Worm (Caenorhabditis elegans) whole organism, L2 larva: ENCODE measurements around the gene apc-11.

ENCODE experiments used
- C34F6.9 ChIP-seq: fragments of 150-350 bp; optimal IDR thresholded peaks from 2 replicates; lab custom pipeline; 2014; ENCODE audit warnings: missing biosample characterization, missing genetic modification characterization
- F13H6.1 ChIP-seq: sonication (generic microtip); optimal IDR thresholded peaks from 2 replicates; lab custom pipeline; 2016; ENCODE audit warnings: missing genetic modification characterization, missing compliant biosample characterization
- R02D3.7 ChIP-seq: fragments of 150-350 bp; optimal IDR thresholded peaks from 2 replicates; lab custom pipeline; 2014; ENCODE audit warnings: missing biosample characterization, missing genetic modification characterization
- Y55F3AM.14 ChIP-seq: fragments of 200-800 bp; sonication (Bioruptor generic); optimal IDR thresholded peaks from 2 replicates; lab custom pipeline; 2018; ENCODE audit warnings: mild to moderate bottlenecking, missing genetic modification characterization, missing compliant biosample characterization
- ZK546.5 ChIP-seq: sonication (generic microtip); optimal IDR thresholded peaks from 2 replicates; lab custom pipeline; 2017; ENCODE audit warnings: missing biosample characterization, missing genetic modification characterization
- alr-1 ChIP-seq: fragments of 150-350 bp; optimal IDR thresholded peaks from 2 replicates; lab custom pipeline; 2014; ENCODE audit warnings: missing biosample characterization, missing genetic modification characterization
- aly-2 ChIP-seq: fragments of 150-350 bp; optimal IDR thresholded peaks from 2 replicates; lab custom pipeline; 2014; ENCODE audit warnings: missing biosample characterization, missing genetic modification characterization
- ama-1 ChIP-seq: fragments of 150-350 bp; optimal IDR thresholded peaks from 2 replicates; lab custom pipeline; 2018; ENCODE audit warnings: inconsistent platforms
- blmp-1 ChIP-seq: sonication (generic microtip); optimal IDR thresholded peaks from 2 replicates; lab custom pipeline; 2017; ENCODE audit warnings: missing genetic modification characterization, mild to moderate bottlenecking, missing compliant biosample characterization, antibody characterized with exemption, moderate library complexity; ENCODE audit not compliant: insufficient read depth
- ceh-16 ChIP-seq: fragments of 150-350 bp; optimal IDR thresholded peaks from 2 replicates; lab custom pipeline; 2014; ENCODE audit warnings: missing biosample characterization, missing genetic modification characterization
- ceh-82 ChIP-seq: fragments of 150-350 bp; optimal IDR thresholded peaks from 2 replicates; lab custom pipeline; 2014; ENCODE audit warnings: missing biosample characterization, missing genetic modification characterization
- crh-2 ChIP-seq: sonication (generic microtip); optimal IDR thresholded peaks from 2 replicates; lab custom pipeline; 2017; ENCODE audit warnings: missing biosample characterization, missing genetic modification characterization
- dmd-4 ChIP-seq: sonication (generic microtip); optimal IDR thresholded peaks from 2 replicates; lab custom pipeline; 2017; ENCODE audit warnings: missing biosample characterization, missing genetic modification characterization
- egl-27 ChIP-seq: sonication (generic microtip); optimal IDR thresholded peaks from 3 replicates; lab custom pipeline; 2017; ENCODE audit warnings: missing biosample characterization, missing genetic modification reagents, missing genetic modification characterization
- elt-1 ChIP-seq: fragments of 150-350 bp; optimal IDR thresholded peaks from 2 replicates; lab custom pipeline; 2014; ENCODE audit warnings: missing biosample characterization, missing genetic modification characterization
- elt-3 ChIP-seq: sonication (generic microtip); optimal IDR thresholded peaks from 2 replicates; lab custom pipeline; 2017; ENCODE audit warnings: missing biosample characterization, missing genetic modification characterization
- fos-1 ChIP-seq: fragments of 150-350 bp; optimal IDR thresholded peaks from 2 replicates; lab custom pipeline; 2014; ENCODE audit warnings: missing biosample characterization, missing genetic modification characterization
- gmeb-1 ChIP-seq: fragments of 150-350 bp; optimal IDR thresholded peaks from 2 replicates; lab custom pipeline; 2014; ENCODE audit warnings: missing biosample characterization, missing genetic modification characterization
- lin-11 ChIP-seq: fragments of 150-350 bp; sonication (generic microtip); optimal IDR thresholded peaks from 2 replicates; lab custom pipeline; 2014; ENCODE audit warnings: missing biosample characterization, missing genetic modification characterization, inconsistent platforms, mixed read lengths
- lin-13 ChIP-seq: fragments of 150-350 bp; optimal IDR thresholded peaks from 2 replicates; lab custom pipeline; 2014; ENCODE audit warnings: missing biosample characterization, missing genetic modification reagents, missing genetic modification characterization
- lin-39 ChIP-seq: fragments of 150-350 bp; optimal IDR thresholded peaks from 2 replicates; lab custom pipeline; 2014; ENCODE audit warnings: missing biosample characterization, missing genetic modification reagents, missing genetic modification characterization
- lsy-2 ChIP-seq, 2 experiments: fragments of 150-350 bp in 1 of 2; sonication (generic microtip) in 1 of 2; optimal IDR thresholded peaks; 2 replicates each; lab custom pipeline; 2014 to 2017; ENCODE audit warnings: missing biosample characterization in 2 of 2, missing genetic modification characterization in 2 of 2
- mab-5 ChIP-seq: fragments of 150-350 bp; optimal IDR thresholded peaks from 2 replicates; lab custom pipeline; 2014; ENCODE audit warnings: missing biosample characterization, missing genetic modification characterization
- mbf-1 ChIP-seq: sonication (generic microtip); optimal IDR thresholded peaks from 2 replicates; lab custom pipeline; 2017; ENCODE audit warnings: missing biosample characterization, missing genetic modification characterization
- mdl-1 ChIP-seq, 2 experiments: fragments of 150-350 bp in 1 of 2; sonication (generic microtip) in 1 of 2; optimal IDR thresholded peaks; 2 replicates each; lab custom pipeline; 2017; ENCODE audit warnings: missing biosample characterization in 2 of 2, missing genetic modification characterization in 2 of 2
- nhr-10 ChIP-seq: sonication (generic microtip); optimal IDR thresholded peaks from 2 replicates; lab custom pipeline; 2017; ENCODE audit warnings: missing biosample characterization, missing genetic modification characterization
- nhr-11 ChIP-seq: fragments of 150-350 bp; optimal IDR thresholded peaks from 2 replicates; lab custom pipeline; 2014; ENCODE audit warnings: missing biosample characterization, missing genetic modification characterization
- nhr-12 ChIP-seq: fragments of 150-350 bp; optimal IDR thresholded peaks from 2 replicates; lab custom pipeline; 2014; ENCODE audit warnings: missing biosample characterization, missing genetic modification characterization
- nhr-129 ChIP-seq: fragments of 150-350 bp; optimal IDR thresholded peaks from 2 replicates; lab custom pipeline; 2014; ENCODE audit warnings: missing biosample characterization, missing genetic modification characterization
- nhr-21 ChIP-seq: fragments of 150-350 bp; optimal IDR thresholded peaks from 2 replicates; lab custom pipeline; 2014; ENCODE audit warnings: missing biosample characterization, missing genetic modification characterization
- nhr-23 ChIP-seq: fragments of 150-350 bp; optimal IDR thresholded peaks from 2 replicates; lab custom pipeline; 2014; ENCODE audit warnings: missing biosample characterization, missing genetic modification reagents, missing genetic modification characterization
- nhr-237 ChIP-seq: fragments of 150-350 bp; optimal IDR thresholded peaks from 2 replicates; lab custom pipeline; 2014; ENCODE audit warnings: missing biosample characterization, missing genetic modification characterization
- nhr-25 ChIP-seq: fragments of 150-350 bp; sonication (generic microtip); optimal IDR thresholded peaks from 3 replicates; lab custom pipeline; 2014; ENCODE audit warnings: missing biosample characterization, missing genetic modification characterization
- nhr-6 ChIP-seq: fragments of 150-350 bp; optimal IDR thresholded peaks from 2 replicates; lab custom pipeline; 2014; ENCODE audit warnings: missing biosample characterization, missing genetic modification characterization
- nhr-77 ChIP-seq: fragments of 150-350 bp; optimal IDR thresholded peaks from 2 replicates; lab custom pipeline; 2014; ENCODE audit warnings: missing biosample characterization, missing genetic modification characterization
- peb-1 ChIP-seq: fragments of 150-350 bp; optimal IDR thresholded peaks from 2 replicates; lab custom pipeline; 2014; ENCODE audit warnings: missing biosample characterization, missing genetic modification characterization
- sem-4 ChIP-seq: fragments of 150-350 bp; optimal IDR thresholded peaks from 2 replicates; lab custom pipeline; 2014; ENCODE audit warnings: missing biosample characterization, missing genetic modification reagents, missing genetic modification characterization
- skn-1 ChIP-seq: sonication (generic microtip); optimal IDR thresholded peaks from 2 replicates; lab custom pipeline; 2017; ENCODE audit warnings: missing biosample characterization, missing genetic modification characterization
- sma-3 ChIP-seq: sonication (generic microtip); optimal IDR thresholded peaks from 2 replicates; lab custom pipeline; 2016; ENCODE audit warnings: missing genetic modification reagents, missing genetic modification characterization, missing compliant biosample characterization
- sma-9 ChIP-seq, 2 experiments: fragments of 150-350 bp in 1 of 2; sonication (generic microtip) in 1 of 2; optimal IDR thresholded peaks; 2 replicates each; lab custom pipeline; 2014 to 2016; ENCODE audit warnings: missing genetic modification characterization in 2 of 2, mild to moderate bottlenecking in 1 of 2, missing biosample characterization in 1 of 2, missing compliant biosample characterization in 1 of 2, missing genetic modification reagents in 1 of 2, moderate library complexity in 1 of 2
- snpc-4 ChIP-seq: fragments of 150-350 bp; optimal IDR thresholded peaks from 2 replicates; lab custom pipeline; 2014; ENCODE audit warnings: missing biosample characterization, missing genetic modification characterization
- unc-39 ChIP-seq: fragments of 150-350 bp; optimal IDR thresholded peaks from 2 replicates; lab custom pipeline; 2014; ENCODE audit warnings: missing biosample characterization, missing genetic modification characterization
- unc-55 ChIP-seq: fragments of 150-350 bp; sonication (generic microtip); optimal IDR thresholded peaks from 3 replicates; lab custom pipeline; 2014; ENCODE audit warnings: missing biosample characterization, missing genetic modification reagents, missing genetic modification characterization
- unc-62 ChIP-seq: fragments of 150-350 bp; optimal IDR thresholded peaks from 2 replicates; lab custom pipeline; 2014; ENCODE audit warnings: missing biosample characterization, missing genetic modification reagents, missing genetic modification characterization
- zag-1 ChIP-seq: fragments of 150-350 bp; optimal IDR thresholded peaks from 2 replicates; lab custom pipeline; 2014; ENCODE audit warnings: missing biosample characterization, missing genetic modification characterization
- ztf-1 ChIP-seq: fragments of 200-800 bp; sonication (Bioruptor generic); conservative IDR thresholded peaks from 2 replicates; pipeline ENCODE4 v1.3.6; 2022; ENCODE audit warnings: missing genetic modification characterization, missing compliant biosample characterization
- ztf-11 ChIP-seq: sonication (generic microtip); optimal IDR thresholded peaks from 2 replicates; lab custom pipeline; 2017; ENCODE audit warnings: missing biosample characterization, missing genetic modification characterization
- ztf-4 ChIP-seq: fragments of 150-350 bp; optimal IDR thresholded peaks from 2 replicates; lab custom pipeline; 2014; ENCODE audit warnings: missing biosample characterization, missing genetic modification characterization

Gene apc-11

ce11 chrIII:4593098-4593697 lies 1.0 kb downstream of the apc-11 start, which contains the start of gene erh-2:
Gene erh-2 (plus strand): TSS chrIII:4593231.
- TF ChIP-seq blmp-1 (tag; lab: Kevin White, UChicago) (no peak), sma-9 (GFP tag; optimal IDR thresholded peaks at IDR 0.05; lab: Kevin White, UChicago) (no peak), sma-9 (tag; optimal IDR thresholded peaks at IDR 0.05; lab: Kevin White, UChicago) (no peak), nhr-77 (no peak), lin-11 (tag; lab: Kevin White, UChicago) (no peak), nhr-12 (tag; lab: Kevin White, UChicago) (no peak), nhr-6 (no peak), mab-5 (tag; lab: Kevin White, UChicago) (no peak), ztf-4 (tag; lab: Kevin White, UChicago) (no peak), ceh-82 (tag; lab: Kevin White, UChicago) (no peak), peb-1 (no peak), C34F6.9 (tag; lab: Kevin White, UChicago) (no peak), aly-2 (no peak), unc-39 (tag; lab: Kevin White, UChicago) (no peak), ztf-11 (tag; lab: Kevin White, UChicago) (no peak), sem-4 (no peak), lsy-2 (tag; optimal IDR thresholded peaks at IDR 0.05; lab: Kevin White, UChicago) (no peak), egl-27 (no peak), ama-1 (lab: Kevin White, UChicago) (no peak)

ce11 chrIII:4587177-4587576 lies 7.0 kb downstream of the apc-11 start, which contains the start of the genes F35G12.7 and smc-4:
Gene F35G12.7 (minus strand): TSS chrIII:4587330.
Gene smc-4 (plus strand): TSS chrIII:4587501.
- TF ChIP-seq ceh-82 (tag; lab: Kevin White, UChicago), result no peak
- peak; percentile 81 for TF ChIP-seq gmeb-1 (tag; lab: Kevin White, UChicago)
- TF ChIP-seq crh-2 (tag; lab: Kevin White, UChicago), result peak; percentile 37
- TF ChIP-seq nhr-23 (tag; lab: Kevin White, UChicago), result no peak
- no peak for TF ChIP-seq lin-39
- no peak for TF ChIP-seq mdl-1 (tag; optimal IDR thresholded peaks at IDR 0.05; lab: Kevin White, UChicago)
- no peak for TF ChIP-seq peb-1
- TF ChIP-seq sma-3 (GFP tag; lab: Kevin White, UChicago), result peak; percentile 7
- TF ChIP-seq blmp-1 (tag; lab: Kevin White, UChicago), result no peak
- peak; percentile 69 for TF ChIP-seq nhr-129
- no peak for TF ChIP-seq nhr-10 (tag; lab: Kevin White, UChicago)
- TF ChIP-seq zag-1, result no peak
- TF ChIP-seq unc-39 (tag; lab: Kevin White, UChicago), result no peak
- TF ChIP-seq elt-3, result no peak
- no peak for TF ChIP-seq skn-1 (tag; lab: Kevin White, UChicago)
- no peak for TF ChIP-seq lin-13 (GFP tag; lab: Kevin White, UChicago)
- no peak for TF ChIP-seq unc-62 (GFP tag; lab: Kevin White, UChicago)
- TF ChIP-seq ztf-4 (tag; lab: Kevin White, UChicago), result no peak
- TF ChIP-seq lin-11 (tag; lab: Kevin White, UChicago), result peak; percentile 38
- TF ChIP-seq alr-1 (tag; lab: Kevin White, UChicago), result no peak
- TF ChIP-seq ztf-11 (tag; lab: Kevin White, UChicago), result no peak
- no peak for TF ChIP-seq elt-1 (tag; lab: Kevin White, UChicago)
- TF ChIP-seq dmd-4 (tag; lab: Kevin White, UChicago), result no peak
- TF ChIP-seq snpc-4 (tag; lab: Kevin White, UChicago), result no peak
- peak; percentile 69 for TF ChIP-seq C34F6.9 (tag; lab: Kevin White, UChicago)
- TF ChIP-seq R02D3.7 (tag; lab: Kevin White, UChicago), result no peak
- no peak for TF ChIP-seq aly-2
- peak; percentile 80 to 95 for TF ChIP-seq lsy-2 (tag; optimal IDR thresholded peaks at IDR 0.05; lab: Kevin White, UChicago)
- TF ChIP-seq nhr-25 (tag; lab: Kevin White, UChicago), result no peak
- TF ChIP-seq F13H6.1 (tag; lab: Kevin White, UChicago), result peak; percentile 33
- TF ChIP-seq mab-5 (tag; lab: Kevin White, UChicago), result no peak
- no peak for TF ChIP-seq ceh-16 (tag; lab: Kevin White, UChicago)
- no peak for TF ChIP-seq nhr-12 (tag; lab: Kevin White, UChicago)
- TF ChIP-seq nhr-77, result no peak
- TF ChIP-seq fos-1 (tag; lab: Kevin White, UChicago), result peak; percentile 31
- TF ChIP-seq nhr-6, result no peak
- peak; percentile 54 for TF ChIP-seq sma-9 (GFP tag; optimal IDR thresholded peaks at IDR 0.05; lab: Kevin White, UChicago)
- no peak for TF ChIP-seq sma-9 (tag; optimal IDR thresholded peaks at IDR 0.05; lab: Kevin White, UChicago)
- no peak for TF ChIP-seq ZK546.5 (tag; lab: Kevin White, UChicago)
- no peak for TF ChIP-seq Y55F3AM.14 (GFP tag; lab: Kevin White, UChicago)
- no peak for TF ChIP-seq nhr-237 (tag; lab: Kevin White, UChicago)
- no peak for TF ChIP-seq egl-27
- peak; percentile 72 for TF ChIP-seq unc-55 (GFP tag; lab: Kevin White, UChicago)
- no peak for TF ChIP-seq mbf-1
- peak; percentile 29 for TF ChIP-seq nhr-21
- TF ChIP-seq ztf-1 (GFP tag; lab: Robert Waterston, UW), result no peak
- no peak for TF ChIP-seq sem-4
- TF ChIP-seq nhr-11, result no peak
- no peak for TF ChIP-seq ama-1 (lab: Kevin White, UChicago)
- TF ChIP-seq, all 48 proteins: peak for 12
